Worm (Caenorhabditis elegans): ENCODE results near the gene F53E2.2.

Gene F53E2.2

ce11 chrV:1435106-1435505 is 39.8 kb upstream of the F53E2.2 start:
- no peak for TF ChIP-seq fkh-4 (tag; optimal IDR thresholded peaks at IDR 0.05; ENCODE audit: borderline replicate concordance)
- no peak for TF ChIP-seq efl-1 (optimal IDR thresholded peaks at IDR 0.05)
- peak in 1 of 2 experiments; percentile 93 for TF ChIP-seq efl-1 (GFP tag; optimal IDR thresholded peaks at IDR 0.05 in 1 of 2)

- TF ChIP-seq tbx-2 (tag; optimal IDR thresholded peaks at IDR 0.05) (peak; percentile 25), lin-14 (GFP tag; optimal IDR thresholded peaks at IDR 0.05) (peak; percentile 52), nhr-237 (tag; optimal IDR thresholded peaks at IDR 0.05) (no peak), nhr-76 (tag; optimal IDR thresholded peaks at IDR 0.05) (no peak), dsc-1 (tag; optimal IDR thresholded peaks at IDR 0.05) (no peak), elt-3 (tag; optimal IDR thresholded peaks at IDR 0.05) (peak in 2 of 6 experiments; percentile 12 to 65), grh-1 (GFP tag; IDR thresholded peaks at IDR 0.05) (peak; percentile 47; the same call in 1 of the 2 replicates), nhr-20 (tag; optimal IDR thresholded peaks at IDR 0.05) (peak; percentile 12), blmp-1 (tag; optimal IDR thresholded peaks at IDR 0.05) (peak; percentile 52)
These were observed 36.7 kb upstream of the F53E2.2 start for ce11 chrV:1438205-1438604.

- peak; percentile 42 for TF ChIP-seq nhr-90 (tag; optimal IDR thresholded peaks at IDR 0.05; ENCODE audit: poor library complexity)
- peak; percentile 65 for TF ChIP-seq nhr-20 (tag; optimal IDR thresholded peaks at IDR 0.05)
- no peak for TF ChIP-seq efl-1 (optimal IDR thresholded peaks at IDR 0.05)
- TF ChIP-seq efl-1 (GFP tag; optimal IDR thresholded peaks at IDR 0.05 in 1 of 2): peak in 1 of 2 experiments; percentile 58
- no peak for TF ChIP-seq ceh-82 (tag; optimal IDR thresholded peaks at IDR 0.05)
- peak in 1 of 2 experiments; percentile 23 for TF ChIP-seq lsy-2 (tag; optimal IDR thresholded peaks at IDR 0.05)
- TF ChIP-seq nhr-19 (GFP tag; conservative IDR thresholded peaks at IDR 0.05): peak; percentile 44
- TF ChIP-seq lin-14 (GFP tag; optimal IDR thresholded peaks at IDR 0.05): peak; percentile 84
- no peak for TF ChIP-seq hlh-4 (tag; optimal IDR thresholded peaks at IDR 0.05)
- peak; percentile 54 for TF ChIP-seq nhr-71 (tag; optimal IDR thresholded peaks at IDR 0.05)
- TF ChIP-seq snu-23 (GFP tag; optimal IDR thresholded peaks at IDR 0.05): peak; percentile 44
- peak in 4 of 6 experiments; percentile 43 to 84 (median 58) for TF ChIP-seq elt-3 (tag; optimal IDR thresholded peaks at IDR 0.05)
- peak; percentile 92 for TF ChIP-seq grh-1 (GFP tag; IDR thresholded peaks at IDR 0.05)
- no peak for TF ChIP-seq nhr-12 (tag; optimal IDR thresholded peaks at IDR 0.05)
- TF ChIP-seq tbx-2 (tag; optimal IDR thresholded peaks at IDR 0.05): peak; percentile 37
- TF ChIP-seq unc-130 (tag; optimal IDR thresholded peaks at IDR 0.05): peak; percentile 24
- no peak for TF ChIP-seq ztf-11 (tag; optimal IDR thresholded peaks at IDR 0.05)
- peak; percentile 89 for TF ChIP-seq nhr-85 (tag)
- TF ChIP-seq blmp-1 (tag; optimal IDR thresholded peaks at IDR 0.05): peak; percentile 7
These were observed 36.1 kb upstream of the F53E2.2 start, which contains the start of gene R09B5.11 for ce11 chrV:1438832-1439231. TSS of gene R09B5.11 (plus strand) at chrV:1439205.

ce11 chrV:1442042-1442441 is 32.8 kb upstream of the F53E2.2 start, which contains the start of gene cnc-11:
TSS of gene cnc-11 (plus strand) at chrV:1442342.
- TF ChIP-seq unc-62 (GFP tag; optimal IDR thresholded peaks at IDR 0.05) (no peak), pag-3 (tag; optimal IDR thresholded peaks at IDR 0.05; ENCODE audit: borderline replicate concordance, insufficient read depth) (no peak), lin-14 (GFP tag; optimal IDR thresholded peaks at IDR 0.05) (no peak), skn-1 (tag; optimal IDR thresholded peaks at IDR 0.05) (no peak), lin-15B (tag; optimal IDR thresholded peaks at IDR 0.05) (no peak), lin-35 (GFP tag; optimal IDR thresholded peaks at IDR 0.05) (no peak), fkh-4 (tag; optimal IDR thresholded peaks at IDR 0.05; ENCODE audit: borderline replicate concordance) (no peak), unc-86 (tag; optimal IDR thresholded peaks at IDR 0.05) (no peak), irx-1 (tag; optimal IDR thresholded peaks at IDR 0.05) (no peak), ceh-90 (tag; optimal IDR thresholded peaks at IDR 0.05) (no peak)

- TF ChIP-seq alr-1 (tag; optimal IDR thresholded peaks at IDR 0.05; ENCODE audit: borderline replicate concordance): no peak
- no peak for TF ChIP-seq fkh-8 (tag; optimal IDR thresholded peaks at IDR 0.05)
- TF ChIP-seq pag-3 (tag; optimal IDR thresholded peaks at IDR 0.05; ENCODE audit: borderline replicate concordance, insufficient read depth): no peak
- no peak for TF ChIP-seq unc-62 (GFP tag; optimal IDR thresholded peaks at IDR 0.05)
- no peak for TF ChIP-seq nhr-19 (GFP tag; conservative IDR thresholded peaks at IDR 0.05)
- no peak for TF ChIP-seq elt-3 (tag; optimal IDR thresholded peaks at IDR 0.05)
- no peak for TF ChIP-seq ceh-82 (tag; optimal IDR thresholded peaks at IDR 0.05)
- TF ChIP-seq unc-86 (tag; optimal IDR thresholded peaks at IDR 0.05): no peak
- no peak for TF ChIP-seq elt-2 (tag; optimal IDR thresholded peaks at IDR 0.05)
- no peak for TF ChIP-seq nhr-11 (tag; optimal IDR thresholded peaks at IDR 0.05)
- TF ChIP-seq ama-1 (optimal IDR thresholded peaks at IDR 0.05): no peak
These were observed 30.7 kb upstream of the F53E2.2 start, which contains the start of gene cnc-1 for ce11 chrV:1444180-1444579. TSS of gene cnc-1 (minus strand) at chrV:1444280.

All from whole organism, L1 larva.